Fruit fly (Drosophila melanogaster): ENCODE results near the gene CG7084.
A peak's percentile ranks its signal among the peaks of the same experiment; 100 is the strongest.

Gene CG7084

DNA sequence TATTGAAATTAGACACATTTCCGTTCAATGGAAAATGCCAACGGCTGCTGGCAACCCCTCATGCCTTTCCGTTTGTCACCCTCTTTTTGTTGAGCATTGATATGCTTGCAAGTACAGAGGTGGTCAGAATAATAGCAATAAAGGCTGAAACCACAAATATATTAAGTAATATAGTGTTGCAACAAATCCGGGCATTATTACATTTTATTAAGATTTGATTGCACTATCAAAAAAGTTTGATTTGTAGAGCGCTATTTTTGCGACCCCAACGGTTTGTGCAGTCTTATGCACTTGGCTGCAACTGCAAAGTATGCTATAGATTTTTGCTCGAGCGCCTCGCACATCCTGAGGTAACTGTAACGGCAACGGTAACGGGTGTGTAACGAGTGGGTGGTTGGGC lies 38.4 kb upstream of the CG7084 start (continued):
- TF ChIP-seq CG18262 (tag; optimal IDR thresholded peaks at IDR 0.05): peak; percentile 17
- TF ChIP-seq Awh (GFP tag; IDR thresholded peaks at IDR 0.05): no peak
- no peak for TF ChIP-seq bowl (GFP tag; IDR thresholded peaks at IDR 0.05)
- no peak for TF ChIP-seq CG33213 (GFP tag; optimal IDR thresholded peaks at IDR 0.05)
- no peak for TF ChIP-seq Abd-B (GFP tag; optimal IDR thresholded peaks at IDR 0.05)
- TF ChIP-seq Antp (GFP tag; optimal IDR thresholded peaks at IDR 0.05): no peak
- TF ChIP-seq Dp (GFP tag; optimal IDR thresholded peaks at IDR 0.05): no peak
- peak; percentile 39 for TF ChIP-seq dmrt99B (tag; optimal IDR thresholded peaks at IDR 0.05)
- TF ChIP-seq CG14965 (GFP tag; optimal IDR thresholded peaks at IDR 0.05; ENCODE audit: borderline replicate concordance): no peak
- TF ChIP-seq Taf1 (GFP tag; IDR thresholded peaks at IDR 0.05): no peak
- TF ChIP-seq PHDP (tag; optimal IDR thresholded peaks at IDR 0.05): peak; percentile 35
- no peak for TF ChIP-seq CG9817 (tag; optimal IDR thresholded peaks at IDR 0.05)
- peak; percentile 36 for TF ChIP-seq Oli (tag; optimal IDR thresholded peaks at IDR 0.05)
- no peak for TF ChIP-seq CG11085 (GFP tag; IDR thresholded peaks at IDR 0.05)
- TF ChIP-seq rib (GFP tag; IDR thresholded peaks at IDR 0.05): no peak
- TF ChIP-seq sob (GFP tag; IDR thresholded peaks at IDR 0.05): no peak
- peak; percentile 82 for TF ChIP-seq CG17328 (GFP tag; IDR thresholded peaks at IDR 0.05)
- TF ChIP-seq shn (GFP tag; optimal IDR thresholded peaks at IDR 0.05): no peak
- peak; percentile 60 for TF ChIP-seq CG14710 (tag; optimal IDR thresholded peaks at IDR 0.05)
- no peak for TF ChIP-seq CG14667 (GFP tag; IDR thresholded peaks at IDR 0.05)
- TF ChIP-seq Spps (tag; optimal IDR thresholded peaks at IDR 0.05): peak; percentile 54
- no peak for TF ChIP-seq Atf-2 (GFP tag; optimal IDR thresholded peaks at IDR 0.05)
- no peak for TF ChIP-seq B-H2 (GFP tag; optimal IDR thresholded peaks at IDR 0.05)
- peak; percentile 3 for TF ChIP-seq NC2β (GFP tag; optimal IDR thresholded peaks at IDR 0.05)
- TF ChIP-seq caup (GFP tag; optimal IDR thresholded peaks at IDR 0.05; ENCODE audit: severe bottlenecking): no peak
- no peak for TF ChIP-seq psq (GFP tag; optimal IDR thresholded peaks at IDR 0.05)
- TF ChIP-seq az2 (GFP tag; optimal IDR thresholded peaks at IDR 0.05): peak; percentile 33
- TF ChIP-seq Sry-β (GFP tag; optimal IDR thresholded peaks at IDR 0.05): no peak
- no peak for TF ChIP-seq HLHmδ (GFP tag; optimal IDR thresholded peaks at IDR 0.05)
- no peak for TF ChIP-seq hb (GFP tag; IDR thresholded peaks at IDR 0.05; ENCODE audit: partially characterized antibody)
- no peak for TF ChIP-seq CG3838 (GFP tag; optimal IDR thresholded peaks at IDR 0.05)
- TF ChIP-seq schlank (tag; optimal IDR thresholded peaks at IDR 0.05): no peak
- TF ChIP-seq kay (GFP tag; optimal IDR thresholded peaks at IDR 0.05): no peak
- TF ChIP-seq CG15696 (tag; optimal IDR thresholded peaks at IDR 0.05): no peak
- TF ChIP-seq CoRest (tag; optimal IDR thresholded peaks at IDR 0.05): no peak
- no peak for TF ChIP-seq vnd (GFP tag; IDR thresholded peaks at IDR 0.05; ENCODE audit: partially characterized antibody)
- TF ChIP-seq Jarid2 (GFP tag; optimal IDR thresholded peaks at IDR 0.05): no peak
- TF ChIP-seq Nf-YA (GFP tag; IDR thresholded peaks at IDR 0.05): 0 out of 2 replicates have a peak, but pooled peaks have one; percentile 27
- no peak for TF ChIP-seq CG9876 (GFP tag; optimal IDR thresholded peaks at IDR 0.05)
- TF ChIP-seq Dip2 (GFP tag; IDR thresholded peaks at IDR 0.05): no peak
- TF ChIP-seq Tbp (GFP tag; optimal IDR thresholded peaks at IDR 0.05): no peak
- TF ChIP-seq sc (optimal IDR thresholded peaks at IDR 0.05): no peak
- peak; percentile 34 for TF ChIP-seq sc (GFP tag; optimal IDR thresholded peaks at IDR 0.05)
- TF ChIP-seq gt (GFP tag; IDR thresholded peaks at IDR 0.05): no peak
- TF ChIP-seq nerfin-1 (tag; optimal IDR thresholded peaks at IDR 0.05): no peak
- no peak for TF ChIP-seq pnt (GFP tag; optimal IDR thresholded peaks at IDR 0.05)
- 0 out of 2 replicates have a peak, but pooled peaks have one; percentile 32 for TF ChIP-seq CG32767 (GFP tag; IDR thresholded peaks at IDR 0.05)
- TF ChIP-seq jumu (GFP tag; optimal IDR thresholded peaks at IDR 0.05): no peak
- peak; percentile 11 for TF ChIP-seq slp2 (GFP tag; optimal IDR thresholded peaks at IDR 0.05)
- TF ChIP-seq CG12071 (GFP tag; optimal IDR thresholded peaks at IDR 0.05): no peak
- no peak for TF ChIP-seq emc (GFP tag; optimal IDR thresholded peaks at IDR 0.05)
- TF ChIP-seq CG17385 (GFP tag; optimal IDR thresholded peaks at IDR 0.05): peak; percentile 24

All from whole organism, embryonic.